Worm (Caenorhabditis elegans) whole organism, midembryonic: Measurements from ENCODE around the gene R13A5.10.

Experiments used
- cog-1 ChIP-seq: sonication (generic microtip); optimal IDR thresholded peaks from 2 replicates; lab custom pipeline; 2016; ENCODE audit warnings: missing genetic modification characterization, missing compliant biosample characterization
- flt-1 ChIP-seq: fragments of 200-800 bp; sonication (Bioruptor generic); IDR thresholded peaks from 2 replicates; pipeline ENCODE4 v1.3.6; 2022; ENCODE audit warnings: missing genetic modification characterization, missing compliant biosample characterization
- med-1 ChIP-seq: sonication (generic microtip); optimal IDR thresholded peaks from 2 replicates; lab custom pipeline; 2017; ENCODE audit warnings: missing genetic modification characterization, mild to moderate bottlenecking, missing compliant biosample characterization, antibody characterized with exemption, missing genetic modification reagents; ENCODE audit not compliant: insufficient read depth
- ref-1 ChIP-seq: fragments of 200-800 bp; sonication (Bioruptor generic); conservative IDR thresholded peaks from 2 replicates; pipeline ENCODE4 v1.3.6; 2022; ENCODE audit warnings: missing genetic modification reagents, missing genetic modification characterization, missing compliant biosample characterization
- tab-1 ChIP-seq: fragments of 200-800 bp; sonication (Bioruptor generic); IDR thresholded peaks from 2 replicates; pipeline ENCODE4 v1.3.6; 2022; ENCODE audit warnings: missing genetic modification characterization, missing compliant biosample characterization
- ztf-23 ChIP-seq: fragments of 200-800 bp; sonication (Bioruptor generic); IDR thresholded peaks from 2 replicates; pipeline ENCODE4 v1.3.6; 2022; ENCODE audit warnings: missing genetic modification reagents, missing genetic modification characterization, missing compliant biosample characterization

DNA sequence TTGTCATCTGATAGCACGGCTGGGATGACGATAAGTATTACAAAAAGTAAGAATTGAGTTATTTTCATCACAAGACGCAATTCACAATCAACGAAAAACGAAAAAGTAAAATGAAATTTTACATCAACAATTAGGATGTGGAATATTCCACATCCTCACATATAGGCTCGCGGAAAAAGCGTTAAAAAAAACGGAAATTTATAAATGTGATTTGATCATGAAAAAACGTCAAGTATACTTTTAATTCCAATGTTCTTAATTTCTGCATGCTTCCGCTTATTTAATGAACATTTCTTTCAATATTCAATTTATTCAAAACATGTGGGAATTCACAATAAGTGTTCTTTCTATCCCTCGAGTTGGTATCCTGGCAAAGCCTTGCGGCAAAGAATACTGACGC is 25.4 kb upstream of the R13A5.10 start, which contains the start of gene T04A6.3:
- TF ChIP-seq tab-1 (GFP tag; lab: Robert Waterston, UW) = no peak
- no peak for TF ChIP-seq flt-1 (GFP tag; lab: Robert Waterston, UW)
- no peak for TF ChIP-seq med-1 (GFP tag; lab: Kevin White, UChicago)
- no peak for TF ChIP-seq ref-1 (GFP tag; lab: Robert Waterston, UW)
- TF ChIP-seq cog-1 = no peak
- TF ChIP-seq ztf-23 (GFP tag; lab: Robert Waterston, UW) = no peak
